Fruit fly (Drosophila melanogaster) S2 (cell line): ENCODE results near the gene Sos.

ENCODE experiments used
- CG8478 ChIP-seq: fragments of >200 bp; optimal IDR thresholded peaks from 2 replicates; lab custom pipeline; 2018
- CTCF ChIP-seq, 2 experiments: fragments of >200 bp; optimal IDR thresholded peaks; 2 replicates each; lab custom pipeline; 2018

dm6 chr2L:13803032-13803661 is 10.5 kb upstream of the Sos start, which contains the start of gene CAH1:
- TF ChIP-seq CG8478 (lab: Kevin White, UChicago), result no peak
- no peak for TF ChIP-seq CTCF (optimal IDR thresholded peaks at IDR 0.05; lab: Kevin White, UChicago)
